Worm (Caenorhabditis elegans) whole organism, midembryonic: ENCODE data around the gene eif-2A.
"Not testable (repeated sequence)": the region's sequence is repeated elsewhere in the genome, so short reads cannot be mapped to it uniquely, and the experiment has no call there.

Experiments
- T22C8.4 ChIP-seq: fragments of 200-800 bp; sonication (Bioruptor generic); IDR thresholded peaks from 2 replicates; pipeline ENCODE4 v1.3.6; 2022; ENCODE audit warnings: missing genetic modification characterization, missing compliant biosample characterization
- cog-1 ChIP-seq: sonication (generic microtip); optimal IDR thresholded peaks from 2 replicates; lab custom pipeline; 2016; ENCODE audit warnings: missing genetic modification characterization, missing compliant biosample characterization
- flt-1 ChIP-seq: fragments of 200-800 bp; sonication (Bioruptor generic); IDR thresholded peaks from 2 replicates; pipeline ENCODE4 v1.3.6; 2022; ENCODE audit warnings: missing genetic modification characterization, missing compliant biosample characterization
- klf-2 ChIP-seq: fragments of 200-800 bp; sonication (Bioruptor generic); conservative IDR thresholded peaks from 2 replicates; pipeline ENCODE4 v1.3.6; 2022; ENCODE audit warnings: missing genetic modification reagents, missing genetic modification characterization, missing compliant biosample characterization
- med-1 ChIP-seq: sonication (generic microtip); optimal IDR thresholded peaks from 2 replicates; lab custom pipeline; 2017; ENCODE audit warnings: missing genetic modification characterization, mild to moderate bottlenecking, missing compliant biosample characterization, antibody characterized with exemption, missing genetic modification reagents; ENCODE audit not compliant: insufficient read depth
- ref-1 ChIP-seq: fragments of 200-800 bp; sonication (Bioruptor generic); conservative IDR thresholded peaks from 2 replicates; pipeline ENCODE4 v1.3.6; 2022; ENCODE audit warnings: missing genetic modification reagents, missing genetic modification characterization, missing compliant biosample characterization
- tab-1 ChIP-seq: fragments of 200-800 bp; sonication (Bioruptor generic); IDR thresholded peaks from 2 replicates; pipeline ENCODE4 v1.3.6; 2022; ENCODE audit warnings: missing genetic modification characterization, missing compliant biosample characterization
- ztf-23 ChIP-seq: fragments of 200-800 bp; sonication (Bioruptor generic); IDR thresholded peaks from 2 replicates; pipeline ENCODE4 v1.3.6; 2022; ENCODE audit warnings: missing genetic modification reagents, missing genetic modification characterization, missing compliant biosample characterization
- ztf-29 ChIP-seq: fragments of 200-800 bp; sonication (Bioruptor generic); IDR thresholded peaks from 2 replicates; pipeline ENCODE4 v1.3.6; 2022; ENCODE audit warnings: missing genetic modification reagents, missing genetic modification characterization, missing compliant biosample characterization

The eif-2A gene

ce11 chrII:10396578-10396977, 20.0 kb upstream of the eif-2A start, which contains the start of gene T09F3.5:
TSS of gene T09F3.5 (plus strand) at chrII:10396878.
- TF ChIP-seq ref-1 (no peak), T22C8.4 (no peak), tab-1 (no peak), med-1 (GFP tag; lab: Kevin White, UChicago) (no peak)

ce11 chrII:10402991-10403390, 13.6 kb upstream of the eif-2A start:
- TF ChIP-seq med-1 (GFP tag; lab: Kevin White, UChicago) (no peak), tab-1 (no peak), ref-1 (no peak), cog-1 (tag; lab: Kevin White, UChicago) (no peak), T22C8.4 (no peak), ztf-23 (GFP tag; lab: Robert Waterston, UW) (no peak), flt-1 (no peak), klf-2 (no peak), ztf-29 (no peak)

ce11 chrII:10410989-10411388, 5.6 kb upstream of the eif-2A start, which contains the start of gene E04D5.5:
TSS of gene E04D5.5 (plus strand) at chrII:10411289.
- no peak for TF ChIP-seq ref-1
- TF ChIP-seq tab-1: no peak
- no peak for TF ChIP-seq ztf-23 (GFP tag; lab: Robert Waterston, UW)
- TF ChIP-seq med-1 (GFP tag; lab: Kevin White, UChicago): no peak
- TF ChIP-seq flt-1: no peak
- TF ChIP-seq cog-1 (tag; lab: Kevin White, UChicago): no peak
- no peak for TF ChIP-seq ztf-29
- TF ChIP-seq T22C8.4: no peak
- no peak for TF ChIP-seq klf-2

- no peak for TF ChIP-seq cog-1 (tag; lab: Kevin White, UChicago)
- TF ChIP-seq tab-1: no peak
- no peak for TF ChIP-seq ref-1
- TF ChIP-seq med-1 (GFP tag; lab: Kevin White, UChicago): no peak
- TF ChIP-seq ztf-29: no peak
- TF ChIP-seq flt-1: no peak
- no peak for TF ChIP-seq T22C8.4
- TF ChIP-seq ztf-23 (GFP tag; lab: Robert Waterston, UW): no peak
- TF ChIP-seq klf-2: no peak
Observed at ce11 chrII:10421941-10422340, 5.3 kb downstream of the eif-2A start, which contains the start of gene frpr-21. TSS of gene frpr-21 (minus strand) at chrII:10422041.

- TF ChIP-seq ztf-23 (GFP tag; lab: Robert Waterston, UW) (no peak), ref-1 (no peak), T22C8.4 (no peak), klf-2 (no peak), flt-1 (no peak), tab-1 (no peak), ztf-29 (no peak), cog-1 (tag; lab: Kevin White, UChicago) (no peak), med-1 (GFP tag; lab: Kevin White, UChicago) (no peak)
Observed at ce11 chrII:10435836-10436235, 19.2 kb downstream of the eif-2A start, which contains the start of gene cut-4. TSS of gene cut-4 (plus strand) at chrII:10436136.

- TF ChIP-seq klf-2: no peak
- no peak for TF ChIP-seq T22C8.4
- TF ChIP-seq cog-1 (tag; lab: Kevin White, UChicago): no peak
- no peak for TF ChIP-seq ztf-23 (GFP tag; lab: Robert Waterston, UW)
- no peak for TF ChIP-seq med-1 (GFP tag; lab: Kevin White, UChicago)
- TF ChIP-seq tab-1: no peak
Observed at ce11 chrII:10437840-10438239, 21.2 kb downstream of the eif-2A start.

- TF ChIP-seq cog-1 (tag; lab: Kevin White, UChicago) (no peak), klf-2 (no peak)
Observed at ce11 chrII:10439976-10440375, 23.4 kb downstream of the eif-2A start, which contains the start of gene E04D5.4. TSS of gene E04D5.4 (plus strand) at chrII:10440276.

- TF ChIP-seq med-1 (GFP tag; lab: Kevin White, UChicago); ztf-23 (GFP tag; lab: Robert Waterston, UW); T22C8.4: not testable (repeated sequence)
Observed at ce11 chrII:10442846-10443245, 26.2 kb downstream of the eif-2A start, which contains the start of gene ZK673.1. TSS of gene ZK673.1 (plus strand) at chrII:10443146.

- TF ChIP-seq flt-1: no peak
- no peak for TF ChIP-seq ref-1
- TF ChIP-seq ztf-23 (GFP tag; lab: Robert Waterston, UW): no peak
- TF ChIP-seq cog-1 (tag; lab: Kevin White, UChicago): no peak
- TF ChIP-seq ztf-29: no peak
- no peak for TF ChIP-seq tab-1
- no peak for TF ChIP-seq klf-2
- no peak for TF ChIP-seq med-1 (GFP tag; lab: Kevin White, UChicago)
- TF ChIP-seq T22C8.4: no peak
Observed at ce11 chrII:10443898-10444297, 27.3 kb downstream of the eif-2A start.

ce11 chrII:10444971-10445707, 28.5 kb downstream of the eif-2A start:
- TF ChIP-seq ztf-23 (GFP tag; lab: Robert Waterston, UW): no peak
- TF ChIP-seq ztf-29: no peak
- no peak for TF ChIP-seq klf-2
- no peak for TF ChIP-seq med-1 (GFP tag; lab: Kevin White, UChicago)
- TF ChIP-seq cog-1 (tag; lab: Kevin White, UChicago): no peak
- no peak for TF ChIP-seq tab-1
- TF ChIP-seq T22C8.4: no peak
- TF ChIP-seq flt-1: no peak
- TF ChIP-seq ref-1: no peak

ce11 chrII:10445738-10446137, 29.1 kb downstream of the eif-2A start:
- TF ChIP-seq ref-1: no peak
- TF ChIP-seq klf-2: no peak
- TF ChIP-seq tab-1: no peak
- no peak for TF ChIP-seq T22C8.4
- no peak for TF ChIP-seq cog-1 (tag; lab: Kevin White, UChicago)
- no peak for TF ChIP-seq ztf-29
- no peak for TF ChIP-seq flt-1
- no peak for TF ChIP-seq med-1 (GFP tag; lab: Kevin White, UChicago)
- TF ChIP-seq ztf-23 (GFP tag; lab: Robert Waterston, UW): no peak
